Worm (Caenorhabditis elegans) whole organism, L2 larva: Measurements from ENCODE around the gene C08F8.9.

Experiments
- ama-1 ChIP-seq: fragments of 150-350 bp; optimal IDR thresholded peaks from 2 replicates; lab custom pipeline; 2018; ENCODE audit warnings: inconsistent platforms
- unc-39 ChIP-seq: fragments of 150-350 bp; optimal IDR thresholded peaks from 2 replicates; lab custom pipeline; 2014; ENCODE audit warnings: missing biosample characterization, missing genetic modification characterization

ce11 chrIV:11176967-11177366, 1.4 kb downstream of the C08F8.9 start, which contains the start of gene rap-3:
- TF ChIP-seq unc-39 (no peak), ama-1 (no peak)
